Fruit fly (Drosophila melanogaster) whole organism, embryonic: ENCODE measurements around the gene Mnn1.

Experiments
- Antp ChIP-seq: fragments of 200-800 bp; sonication (Bioruptor generic); optimal IDR thresholded peaks from 3 replicates; lab custom pipeline; 2016; ENCODE audit warnings: missing biosample characterization, missing genetic modification characterization
- Atf-2 ChIP-seq: fragments of 200-800 bp; sonication (Bioruptor generic); optimal IDR thresholded peaks from 2 replicates; lab custom pipeline; 2016; ENCODE audit warnings: missing biosample characterization, missing genetic modification characterization
- CG11696 ChIP-seq: fragments of 200-800 bp; sonication (Bioruptor generic); IDR thresholded peaks from 2 replicates; pipeline ENCODE4 v1.3.6; 2022; ENCODE audit warnings: missing biosample characterization, missing genetic modification characterization
- CG12155 ChIP-seq: fragments of 200-800 bp; sonication (Bioruptor generic); optimal IDR thresholded peaks from 3 replicates; lab custom pipeline; 2016; ENCODE audit warnings: missing biosample characterization, missing genetic modification characterization
- CG12299 ChIP-seq: fragments of 200-800 bp; sonication (Bioruptor generic); optimal IDR thresholded peaks from 2 replicates; lab custom pipeline; 2018; ENCODE audit warnings: missing biosample characterization, mild to moderate bottlenecking, missing genetic modification characterization
- CG1233 ChIP-seq: fragments of 200-800 bp; sonication (Bioruptor generic); optimal IDR thresholded peaks from 4 replicates; lab custom pipeline; 2018; ENCODE audit warnings: missing biosample characterization, mild to moderate bottlenecking, missing genetic modification characterization
- CG12942 ChIP-seq: fragments of 200-800 bp; sonication (Bioruptor generic); optimal IDR thresholded peaks from 3 replicates; lab custom pipeline; 2016; ENCODE audit warnings: missing biosample characterization, missing genetic modification characterization
- CG15011 ChIP-seq: fragments of 200-800 bp; sonication (Bioruptor generic); optimal IDR thresholded peaks from 3 replicates; lab custom pipeline; 2018; ENCODE audit warnings: missing biosample characterization, mild to moderate bottlenecking, missing genetic modification characterization
- CG16863 ChIP-seq: fragments of 200-800 bp; sonication (Bioruptor generic); optimal IDR thresholded peaks from 3 replicates; lab custom pipeline; 2016; ENCODE audit warnings: missing biosample characterization, missing genetic modification characterization
- CG1792 ChIP-seq: fragments of 200-800 bp; sonication (Bioruptor generic); optimal IDR thresholded peaks from 2 replicates; lab custom pipeline; 2016; ENCODE audit warnings: missing biosample characterization, missing genetic modification characterization
- CG18764 ChIP-seq: fragments of 200-800 bp; sonication (Bioruptor generic); optimal IDR thresholded peaks from 3 replicates; lab custom pipeline; 2016; ENCODE audit warnings: missing biosample characterization, missing genetic modification characterization
- CG2129 ChIP-seq: fragments of 200-800 bp; sonication (Bioruptor generic); IDR thresholded peaks from 2 replicates; pipeline ENCODE4 v1.3.6; 2022; ENCODE audit warnings: missing biosample characterization, missing genetic modification characterization; ENCODE audit not compliant: partially characterized antibody
- CG4282 ChIP-seq: fragments of 200-800 bp; sonication (Bioruptor generic); optimal IDR thresholded peaks from 2 replicates; lab custom pipeline; 2016; ENCODE audit warnings: missing biosample characterization, missing genetic modification characterization
- CG6683 ChIP-seq: fragments of 200-800 bp; sonication (Bioruptor generic); optimal IDR thresholded peaks from 2 replicates; lab custom pipeline; 2017; ENCODE audit warnings: missing biosample characterization, mild to moderate bottlenecking, missing genetic modification characterization, missing genetic modification reagents
- CG9215 ChIP-seq: fragments of 200-800 bp; sonication (Bioruptor generic); IDR thresholded peaks from 2 replicates; pipeline ENCODE4 v1.3.6; 2022; ENCODE audit warnings: missing biosample characterization, missing genetic modification characterization
- CG9609 ChIP-seq: fragments of 200-800 bp; sonication (Bioruptor generic); optimal IDR thresholded peaks from 3 replicates; lab custom pipeline; 2016; ENCODE audit warnings: missing biosample characterization, missing genetic modification characterization
- CG9932 ChIP-seq: fragments of 200-800 bp; sonication (Bioruptor generic); IDR thresholded peaks from 2 replicates; pipeline ENCODE4 v1.3.6; 2022; ENCODE audit warnings: missing biosample characterization, missing genetic modification characterization
- CkIIα-i1 ChIP-seq: fragments of 200-800 bp; sonication (Bioruptor generic); IDR thresholded peaks from 2 replicates; pipeline ENCODE4 v1.3.6; 2022; ENCODE audit warnings: missing biosample characterization, missing genetic modification characterization
- Deaf1 ChIP-seq: fragments of 200-800 bp; optimal IDR thresholded peaks from 3 replicates; lab custom pipeline; 2019; ENCODE audit warnings: missing biosample characterization, mild to moderate bottlenecking, missing genetic modification characterization, moderate library complexity
- Dek ChIP-seq: fragments of 200-800 bp; sonication (Bioruptor generic); optimal IDR thresholded peaks from 3 replicates; lab custom pipeline; 2019; ENCODE audit warnings: missing biosample characterization, mild to moderate bottlenecking, missing genetic modification characterization, moderate library complexity
- Hand ChIP-seq: fragments of 200-800 bp; sonication (Bioruptor generic); optimal IDR thresholded peaks from 2 replicates; lab custom pipeline; 2017; ENCODE audit warnings: mild to moderate bottlenecking, missing biosample characterization, missing genetic modification reagents, missing genetic modification characterization
- MTF-1 ChIP-seq: fragments of 200-800 bp; sonication (Bioruptor generic); optimal IDR thresholded peaks from 2 replicates; lab custom pipeline; 2018; ENCODE audit warnings: missing biosample characterization, mild to moderate bottlenecking, missing genetic modification characterization, borderline replicate concordance
- Nf-YA ChIP-seq: fragments of 200-800 bp; sonication (Bioruptor generic); IDR thresholded peaks from 2 replicates; pipeline ENCODE4 v1.3.6; 2022; ENCODE audit warnings: missing biosample characterization, missing genetic modification characterization
- NfI ChIP-seq: fragments of 200-800 bp; sonication (Bioruptor generic); optimal IDR thresholded peaks from 3 replicates; lab custom pipeline; 2018; ENCODE audit warnings: missing biosample characterization, mild to moderate bottlenecking, missing genetic modification characterization, moderate library complexity
- PHDP ChIP-seq: fragments of 200-800 bp; sonication (Bioruptor generic); optimal IDR thresholded peaks from 3 replicates; lab custom pipeline; 2018; ENCODE audit warnings: missing biosample characterization, mild to moderate bottlenecking, missing genetic modification characterization, moderate library complexity
- Ptx1 ChIP-seq: fragments of 200-800 bp; sonication (Bioruptor generic); IDR thresholded peaks from 2 replicates; pipeline ENCODE4 v1.3.6; 2022; ENCODE audit warnings: missing biosample characterization, missing genetic modification characterization
- Rx ChIP-seq: fragments of 200-800 bp; sonication (Bioruptor generic); IDR thresholded peaks from 2 replicates; pipeline ENCODE4 v1.3.6; 2022; ENCODE audit warnings: missing biosample characterization, missing genetic modification characterization
- Spps ChIP-seq: fragments of 200-800 bp; sonication (Bioruptor generic); optimal IDR thresholded peaks from 2 replicates; lab custom pipeline; 2018; ENCODE audit warnings: missing biosample characterization, mild to moderate bottlenecking, missing genetic modification characterization
- Ssrp ChIP-seq: fragments of 200-800 bp; sonication (Bioruptor generic); optimal IDR thresholded peaks from 2 replicates; lab custom pipeline; 2018; ENCODE audit warnings: missing biosample characterization, mild to moderate bottlenecking, missing genetic modification characterization, moderate library complexity
- TFAM ChIP-seq: fragments of 200-800 bp; sonication (Bioruptor generic); optimal IDR thresholded peaks from 2 replicates; lab custom pipeline; 2017; ENCODE audit warnings: missing biosample characterization, missing genetic modification characterization, inconsistent platforms
- Usf ChIP-seq: fragments of 200-800 bp; sonication (Bioruptor generic); optimal IDR thresholded peaks from 2 replicates; lab custom pipeline; 2017; ENCODE audit warnings: missing genotype, missing biosample characterization, missing genetic modification characterization
- abd-A ChIP-seq: fragments of 200-800 bp; sonication (Bioruptor generic); optimal IDR thresholded peaks from 3 replicates; lab custom pipeline; 2019; ENCODE audit warnings: missing biosample characterization, mild to moderate bottlenecking, missing genetic modification characterization, moderate library complexity
- ara ChIP-seq: fragments of 200-800 bp; sonication (Bioruptor generic); IDR thresholded peaks from 2 replicates; pipeline ENCODE4 v1.3.6; 2022; ENCODE audit warnings: missing biosample characterization, missing genetic modification characterization
- ato ChIP-seq: fragments of 200-800 bp; sonication (Bioruptor generic); IDR thresholded peaks from 2 replicates; pipeline ENCODE4 v1.3.6; 2022; ENCODE audit warnings: missing biosample characterization, missing genetic modification characterization; ENCODE audit not compliant: partially characterized antibody
- ci ChIP-seq: fragments of 200-800 bp; sonication (Bioruptor generic); IDR thresholded peaks from 3 replicates; pipeline ENCODE4 v1.3.6; 2022; ENCODE audit warnings: missing biosample characterization, missing genetic modification characterization
- da ChIP-seq: fragments of 200-800 bp; sonication (Bioruptor generic); optimal IDR thresholded peaks from 2 replicates; lab custom pipeline; 2016; ENCODE audit warnings: missing biosample characterization, missing genetic modification characterization
- dysf ChIP-seq: fragments of 200-800 bp; sonication (Bioruptor generic); IDR thresholded peaks from 3 replicates; pipeline ENCODE4 v1.3.6; 2022; ENCODE audit warnings: missing biosample characterization, missing genetic modification characterization
- fu2 ChIP-seq: fragments of 200-800 bp; sonication (Bioruptor generic); optimal IDR thresholded peaks from 2 replicates; lab custom pipeline; 2016; ENCODE audit warnings: missing biosample characterization, missing genetic modification characterization
- gcm ChIP-seq: fragments of 200-800 bp; sonication (Bioruptor generic); optimal IDR thresholded peaks from 2 replicates; lab custom pipeline; 2019; ENCODE audit warnings: missing biosample characterization, mild to moderate bottlenecking, missing genetic modification characterization, moderate library complexity
- grau ChIP-seq: fragments of 200-800 bp; optimal IDR thresholded peaks from 3 replicates; lab custom pipeline; 2019; ENCODE audit warnings: missing biosample characterization, mild to moderate bottlenecking, missing genetic modification characterization, moderate library complexity
- gsb-n ChIP-seq: fragments of 200-800 bp; sonication (Bioruptor generic); optimal IDR thresholded peaks from 3 replicates; lab custom pipeline; 2018; ENCODE audit warnings: missing biosample characterization, mild to moderate bottlenecking, missing genetic modification characterization
- jumu ChIP-seq: fragments of 200-800 bp; sonication (Bioruptor generic); optimal IDR thresholded peaks from 3 replicates; lab custom pipeline; 2016; ENCODE audit warnings: missing biosample characterization, missing genetic modification characterization
- kay ChIP-seq: fragments of 200-800 bp; sonication (Bioruptor generic); optimal IDR thresholded peaks from 2 replicates; lab custom pipeline; 2016; ENCODE audit warnings: missing biosample characterization, missing genetic modification characterization
- ken ChIP-seq: fragments of 200-800 bp; sonication (Bioruptor generic); IDR thresholded peaks from 3 replicates; pipeline ENCODE4 v1.3.6; 2022; ENCODE audit warnings: missing biosample characterization, missing genetic modification characterization
- luna ChIP-seq: fragments of 200-800 bp; sonication (Bioruptor generic); optimal IDR thresholded peaks from 2 replicates; lab custom pipeline; 2016; ENCODE audit warnings: missing biosample characterization, missing genetic modification characterization
- scrt ChIP-seq: fragments of 200-800 bp; sonication (Bioruptor generic); optimal IDR thresholded peaks from 2 replicates; lab custom pipeline; 2018; ENCODE audit warnings: missing biosample characterization, mild to moderate bottlenecking, missing genetic modification characterization, moderate library complexity
- sug ChIP-seq: fragments of 200-800 bp; optimal IDR thresholded peaks from 2 replicates; lab custom pipeline; 2019; ENCODE audit warnings: missing biosample characterization, mild to moderate bottlenecking, missing genetic modification characterization, moderate library complexity
- tll ChIP-seq, 2 experiments: fragments of 200-800 bp in 1 of 2; fragments of >200 bp in 1 of 2; sonication (Bioruptor generic) in 1 of 2; optimal IDR thresholded peaks; 2 replicates each; lab custom pipeline; 2017 to 2019; ENCODE audit warnings: missing biosample characterization in 2 of 2, missing genetic modification characterization in 2 of 2, mild to moderate bottlenecking in 1 of 2, moderate library complexity in 1 of 2
- trem ChIP-seq: fragments of 200-800 bp; optimal IDR thresholded peaks from 3 replicates; lab custom pipeline; 2019; ENCODE audit warnings: missing biosample characterization, mild to moderate bottlenecking, missing genetic modification characterization, moderate library complexity
- zf30C ChIP-seq: fragments of 200-800 bp; sonication (Bioruptor generic); optimal IDR thresholded peaks from 3 replicates; lab custom pipeline; 2018; ENCODE audit warnings: missing biosample characterization, mild to moderate bottlenecking, missing genetic modification characterization

Gene Mnn1

DNA sequence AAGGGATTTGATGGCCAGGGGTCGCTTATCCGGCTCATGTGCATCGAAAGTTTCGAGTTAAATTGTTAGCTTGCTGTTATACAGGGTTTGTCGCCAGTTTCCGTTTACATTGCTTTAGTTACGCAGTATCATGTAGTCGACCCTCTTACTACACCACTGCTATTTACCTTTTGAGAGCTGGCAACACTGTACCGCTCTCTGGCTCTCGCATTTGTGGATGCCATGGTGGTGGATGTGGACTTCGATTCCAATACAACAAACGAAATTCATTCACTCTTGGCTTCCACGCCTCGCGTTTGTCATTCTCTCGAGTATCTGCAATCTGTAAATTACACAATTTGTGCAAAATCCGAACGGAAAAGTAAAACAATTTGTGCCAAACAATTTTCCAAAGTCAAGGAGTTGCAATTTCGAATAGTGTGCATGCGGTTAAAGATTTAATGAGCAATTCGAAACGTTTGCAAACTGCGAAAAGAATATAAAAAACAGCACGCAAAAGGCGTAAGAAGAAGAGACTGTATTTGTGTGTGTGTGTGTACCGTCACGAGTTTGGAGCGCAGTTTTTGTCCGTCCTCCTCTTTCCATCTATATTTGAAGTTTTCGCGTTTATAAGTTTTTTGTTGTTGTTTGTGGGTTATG lies 7.0 kb upstream of the Mnn1 start (continued):
- TF ChIP-seq Spps (no peak), CG18764 (no peak), Dek (no peak), abd-A (tag; lab: Kevin White, UChicago) (peak; percentile 73), CG4282 (GFP tag; lab: Kevin White, UChicago) (no peak), gsb-n (no peak), Ssrp (no peak), Usf (GFP tag; lab: Kevin White, UChicago) (no peak), Hand (peak; percentile 4), fu2 (GFP tag; lab: Kevin White, UChicago) (no peak), tll (GFP tag; optimal IDR thresholded peaks at IDR 0.05; lab: Kevin White, UChicago) (no peak), sug (peak; percentile 38), CG12942 (GFP tag; lab: Kevin White, UChicago) (no peak), Ptx1 (GFP tag; lab: Robert Waterston, UW) (peak; percentile 40; the same call in 1 of the 2 replicates), dysf (GFP tag; lab: Robert Waterston, UW) (no peak; the same call in 2 of the 3 replicates), scrt (GFP tag; lab: Kevin White, UChicago) (peak; percentile 49), CG9932 (GFP tag; lab: Robert Waterston, UW) (peak; percentile 53), Rx (GFP tag; lab: Robert Waterston, UW) (no peak), Nf-YA (GFP tag; lab: Robert Waterston, UW) (no peak), trem (tag; lab: Kevin White, UChicago) (peak; percentile 6), CG12299 (tag; lab: Kevin White, UChicago) (peak; percentile 56), grau (tag; lab: Kevin White, UChicago) (peak; percentile 8), CG15011 (GFP tag; lab: Kevin White, UChicago) (no peak), gcm (GFP tag; lab: Kevin White, UChicago) (no peak), TFAM (GFP tag; lab: Kevin White, UChicago) (no peak), CG1233 (GFP tag; lab: Kevin White, UChicago) (no peak), CG9609 (GFP tag; lab: Kevin White, UChicago) (no peak), CkIIα-i1 (GFP tag; lab: Robert Waterston, UW) (no peak), kay (GFP tag; lab: Kevin White, UChicago) (no peak), CG1792 (GFP tag; lab: Kevin White, UChicago) (no peak), ken (GFP tag; lab: Robert Waterston, UW) (no peak), da (GFP tag; lab: Kevin White, UChicago) (no peak), ato (GFP tag; lab: Robert Waterston, UW) (peak; percentile 100), Antp (GFP tag; lab: Kevin White, UChicago) (peak; percentile 15), jumu (no peak), MTF-1 (GFP tag; lab: Kevin White, UChicago) (peak; percentile 46), ci (GFP tag; lab: Robert Waterston, UW) (peak; percentile 62; the same call in 2 of the 3 replicates), Atf-2 (GFP tag; lab: Kevin White, UChicago) (no peak), CG2129 (no peak), zf30C (GFP tag; lab: Kevin White, UChicago) (no peak), Deaf1 (peak; percentile 40), PHDP (tag; lab: Kevin White, UChicago) (no peak), CG12155 (GFP tag; lab: Kevin White, UChicago) (no peak), NfI (GFP tag; lab: Kevin White, UChicago) (peak; percentile 24), CG6683 (GFP tag; lab: Kevin White, UChicago) (no peak), CG11696 (GFP tag; lab: Robert Waterston, UW) (no peak), luna (GFP tag; lab: Kevin White, UChicago) (no peak), CG9215 (GFP tag; lab: Robert Waterston, UW) (peak; percentile 98), CG16863 (GFP tag; lab: Kevin White, UChicago) (no peak), ara (GFP tag; lab: Robert Waterston, UW) (no peak; the same call in 1 of the 2 replicates)
